Fruit fly (Drosophila melanogaster) whole organism, embryonic: ENCODE data around the gene CG7810.

ENCODE experiments used
- CG10209 ChIP-seq: fragments of 200-800 bp; sonication (Bioruptor generic); optimal IDR thresholded peaks from 3 replicates; lab custom pipeline; 2017; ENCODE audit warnings: missing biosample characterization, mild to moderate bottlenecking, missing genetic modification characterization, missing genetic modification reagents
- CG1024 ChIP-seq: fragments of 200-800 bp; sonication (Bioruptor generic); IDR thresholded peaks from 2 replicates; pipeline ENCODE4 v1.3.6; 2022; ENCODE audit warnings: missing biosample characterization, missing genetic modification characterization
- CG10959 ChIP-seq: fragments of 200-800 bp; sonication (Bioruptor generic); IDR thresholded peaks from 2 replicates; pipeline ENCODE4 v1.3.6; 2022; ENCODE audit warnings: missing biosample characterization, missing genetic modification characterization
- CG11093 ChIP-seq: fragments of 200-800 bp; sonication (Bioruptor generic); IDR thresholded peaks from 3 replicates; pipeline ENCODE4 v1.3.6; 2022; ENCODE audit warnings: missing biosample characterization, missing genetic modification characterization
- CG13624 ChIP-seq: fragments of 200-800 bp; sonication (Bioruptor generic); optimal IDR thresholded peaks from 2 replicates; lab custom pipeline; 2016; ENCODE audit warnings: missing biosample characterization, missing genetic modification characterization
- CG14050 ChIP-seq: fragments of 200-800 bp; sonication (Bioruptor generic); IDR thresholded peaks from 3 replicates; pipeline ENCODE4 v1.3.6; 2022; ENCODE audit warnings: missing biosample characterization, missing genetic modification characterization
- CG14667 ChIP-seq: fragments of 200-800 bp; sonication (Bioruptor generic); IDR thresholded peaks from 2 replicates; pipeline ENCODE4 v1.3.6; 2022; ENCODE audit warnings: missing biosample characterization, missing genetic modification characterization
- CG15073 ChIP-seq: fragments of 200-800 bp; sonication (Bioruptor generic); optimal IDR thresholded peaks from 2 replicates; lab custom pipeline; 2016; ENCODE audit warnings: missing biosample characterization, missing genetic modification characterization
- CG15514 ChIP-seq: fragments of 200-800 bp; sonication (Bioruptor generic); optimal IDR thresholded peaks from 3 replicates; lab custom pipeline; 2017; ENCODE audit warnings: missing biosample characterization, missing genetic modification characterization, mild to moderate bottlenecking, moderate library complexity, missing genetic modification reagents
- CG1603 ChIP-seq: fragments of 200-800 bp; sonication (Bioruptor generic); optimal IDR thresholded peaks from 2 replicates; lab custom pipeline; 2019; ENCODE audit warnings: missing biosample characterization, mild to moderate bottlenecking, missing genetic modification characterization, moderate library complexity
- CG17912 ChIP-seq: fragments of 200-800 bp; sonication (Bioruptor generic); optimal IDR thresholded peaks from 2 replicates; lab custom pipeline; 2018; ENCODE audit warnings: missing biosample characterization, mild to moderate bottlenecking, missing genetic modification characterization
- CG1792 ChIP-seq: fragments of 200-800 bp; sonication (Bioruptor generic); optimal IDR thresholded peaks from 2 replicates; lab custom pipeline; 2016; ENCODE audit warnings: missing biosample characterization, missing genetic modification characterization
- CG2120 ChIP-seq: fragments of 200-800 bp; sonication (Bioruptor generic); optimal IDR thresholded peaks from 3 replicates; lab custom pipeline; 2016; ENCODE audit warnings: missing biosample characterization, missing genetic modification characterization
- CG3407 ChIP-seq: fragments of 200-800 bp; sonication (Bioruptor generic); optimal IDR thresholded peaks from 2 replicates; lab custom pipeline; 2018; ENCODE audit warnings: missing biosample characterization, mild to moderate bottlenecking, missing genetic modification characterization
- CG34422 ChIP-seq: fragments of 200-800 bp; sonication (Bioruptor generic); IDR thresholded peaks from 3 replicates; pipeline ENCODE4 v1.3.6; 2022; ENCODE audit warnings: missing biosample characterization, missing genetic modification characterization
- CG3847 ChIP-seq: fragments of 200-800 bp; sonication (Bioruptor generic); IDR thresholded peaks from 2 replicates; pipeline ENCODE4 v1.3.6; 2022; ENCODE audit warnings: missing biosample characterization, missing genetic modification characterization
- CG6272 ChIP-seq: fragments of 200-800 bp; sonication (Bioruptor generic); IDR thresholded peaks from 2 replicates; pipeline ENCODE4 v1.3.6; 2022; ENCODE audit warnings: missing biosample characterization, missing genetic modification characterization
- CG7357 ChIP-seq: fragments of 200-800 bp; sonication (Bioruptor generic); IDR thresholded peaks from 3 replicates; pipeline ENCODE4 v1.3.6; 2022; ENCODE audit warnings: missing biosample characterization, missing genetic modification characterization
- CHES-1-like ChIP-seq: fragments of 200-800 bp; sonication (Bioruptor generic); optimal IDR thresholded peaks from 2 replicates; lab custom pipeline; 2016; ENCODE audit warnings: missing biosample characterization, missing genetic modification characterization
- Chrac-16 ChIP-seq: fragments of 200-800 bp; sonication (Bioruptor generic); optimal IDR thresholded peaks from 3 replicates; lab custom pipeline; 2016; ENCODE audit warnings: missing biosample characterization, missing genetic modification characterization
- Doc2 ChIP-seq: fragments of 200-800 bp; sonication (Bioruptor generic); IDR thresholded peaks from 2 replicates; pipeline ENCODE4 v1.3.6; 2022; ENCODE audit warnings: missing biosample characterization, missing genetic modification characterization
- Ets65A ChIP-seq: fragments of 200-800 bp; sonication (Bioruptor generic); peaks from one replicate; lab custom pipeline; 2016; ENCODE audit warnings: missing biosample characterization, missing genetic modification characterization
- Gsc ChIP-seq: fragments of 200-800 bp; sonication (Bioruptor generic); IDR thresholded peaks from 2 replicates; pipeline ENCODE4 v1.3.6; 2022; ENCODE audit warnings: missing biosample characterization, missing genetic modification characterization
- H15 ChIP-seq: fragments of 200-800 bp; sonication (Bioruptor generic); IDR thresholded peaks from 3 replicates; pipeline ENCODE4 v1.3.6; 2022; ENCODE audit warnings: missing biosample characterization, missing genetic modification characterization
- HmgD ChIP-seq: fragments of 200-800 bp; sonication (Bioruptor generic); optimal IDR thresholded peaks from 3 replicates; lab custom pipeline; 2016; ENCODE audit warnings: missing biosample characterization, missing genetic modification characterization
- Hr39 ChIP-seq: fragments of >200 bp; optimal IDR thresholded peaks from 2 replicates; lab custom pipeline; 2017
- Hsf ChIP-seq: fragments of 200-800 bp; sonication (Bioruptor generic); optimal IDR thresholded peaks from 3 replicates; lab custom pipeline; 2016; ENCODE audit warnings: missing biosample characterization, missing genetic modification characterization
- Mrtf ChIP-seq: fragments of 200-800 bp; sonication (Bioruptor generic); IDR thresholded peaks from 3 replicates; pipeline ENCODE4 v1.3.6; 2022; ENCODE audit warnings: missing biosample characterization, missing genetic modification characterization
- NC2α ChIP-seq: fragments of 200-800 bp; sonication (Bioruptor generic); optimal IDR thresholded peaks from 2 replicates; lab custom pipeline; 2016; ENCODE audit warnings: missing biosample characterization, missing genetic modification characterization
- NK7.1 ChIP-seq: fragments of 200-800 bp; sonication (Bioruptor generic); optimal IDR thresholded peaks from 3 replicates; lab custom pipeline; 2016; ENCODE audit warnings: missing biosample characterization, missing genetic modification characterization
- Ssrp ChIP-seq: fragments of 200-800 bp; sonication (Bioruptor generic); optimal IDR thresholded peaks from 2 replicates; lab custom pipeline; 2018; ENCODE audit warnings: missing biosample characterization, mild to moderate bottlenecking, missing genetic modification characterization, moderate library complexity
- ab ChIP-seq: fragments of 200-800 bp; sonication (Bioruptor generic); optimal IDR thresholded peaks from 2 replicates; lab custom pipeline; 2016; ENCODE audit warnings: missing biosample characterization, missing genetic modification characterization
- amos ChIP-seq: fragments of 200-800 bp; sonication (Bioruptor generic); IDR thresholded peaks from 2 replicates; pipeline ENCODE4 v1.3.6; 2022; ENCODE audit warnings: missing biosample characterization, missing genetic modification characterization; ENCODE audit not compliant: partially characterized antibody
- aop ChIP-seq: fragments of 200-800 bp; sonication (Bioruptor generic); IDR thresholded peaks from 2 replicates; pipeline ENCODE4 v1.3.6; 2022; ENCODE audit warnings: missing biosample characterization, missing genetic modification characterization
- ara ChIP-seq: fragments of 200-800 bp; sonication (Bioruptor generic); IDR thresholded peaks from 2 replicates; pipeline ENCODE4 v1.3.6; 2022; ENCODE audit warnings: missing biosample characterization, missing genetic modification characterization
- bsh ChIP-seq, 2 experiments: fragments of 200-800 bp; sonication (Bioruptor generic); optimal IDR thresholded peaks; 2 replicates each; lab custom pipeline; 2017 to 2018; ENCODE audit warnings: mild to moderate bottlenecking in 2 of 2, missing biosample characterization in 2 of 2, missing genetic modification characterization in 2 of 2, moderate library complexity in 1 of 2
- cas ChIP-seq: fragments of 200-800 bp; sonication (Bioruptor generic); IDR thresholded peaks from 2 replicates; pipeline ENCODE4 v1.3.6; 2022; ENCODE audit warnings: missing biosample characterization, missing genetic modification characterization
- crol ChIP-seq: fragments of 200-800 bp; sonication (Bioruptor generic); IDR thresholded peaks from 2 replicates; pipeline ENCODE4 v1.3.6; 2022; ENCODE audit warnings: missing biosample characterization, missing genetic modification characterization
- danr ChIP-seq: fragments of 200-800 bp; sonication (Bioruptor generic); IDR thresholded peaks from 2 replicates; pipeline ENCODE4 v1.3.6; 2022; ENCODE audit warnings: missing biosample characterization, missing genetic modification characterization
- dmrt11E ChIP-seq: fragments of 200-800 bp; sonication (Bioruptor generic); optimal IDR thresholded peaks from 3 replicates; lab custom pipeline; 2018; ENCODE audit warnings: missing biosample characterization, mild to moderate bottlenecking, missing genetic modification characterization, moderate library complexity
- fd102C ChIP-seq: fragments of 200-800 bp; sonication (Bioruptor generic); optimal IDR thresholded peaks from 2 replicates; lab custom pipeline; 2018; ENCODE audit warnings: missing biosample characterization, mild to moderate bottlenecking, missing genetic modification characterization, moderate library complexity
- fd96Cb ChIP-seq: fragments of 200-800 bp; sonication (Bioruptor generic); optimal IDR thresholded peaks from 2 replicates; lab custom pipeline; 2018; ENCODE audit warnings: missing biosample characterization, mild to moderate bottlenecking, missing genetic modification characterization, moderate library complexity
- grn ChIP-seq: fragments of 200-800 bp; sonication (Bioruptor generic); optimal IDR thresholded peaks from 3 replicates; lab custom pipeline; 2017; ENCODE audit warnings: missing biosample characterization, missing genetic modification characterization
- klu ChIP-seq: fragments of 200-800 bp; sonication (Bioruptor generic); IDR thresholded peaks from 2 replicates; pipeline ENCODE4 v1.3.6; 2022; ENCODE audit warnings: missing biosample characterization, missing genetic modification characterization
- mld ChIP-seq: fragments of 200-800 bp; sonication (Bioruptor generic); IDR thresholded peaks from 3 replicates; pipeline ENCODE4 v1.3.6; 2022; ENCODE audit warnings: missing biosample characterization, missing genetic modification characterization; ENCODE audit not compliant: partially characterized antibody
- nmo ChIP-seq: fragments of 200-800 bp; sonication (Bioruptor generic); optimal IDR thresholded peaks from 2 replicates; lab custom pipeline; 2018; ENCODE audit warnings: missing biosample characterization, mild to moderate bottlenecking, missing genetic modification characterization, moderate library complexity
- nom ChIP-seq: fragments of 200-800 bp; sonication (Bioruptor generic); optimal IDR thresholded peaks from 2 replicates; lab custom pipeline; 2017; ENCODE audit warnings: missing biosample characterization, missing genetic modification characterization, mild to moderate bottlenecking, moderate library complexity, missing genetic modification reagents
- pzg ChIP-seq: fragments of 200-800 bp; sonication (Bioruptor generic); optimal IDR thresholded peaks from 3 replicates; lab custom pipeline; 2018; ENCODE audit warnings: missing biosample characterization, mild to moderate bottlenecking, missing genetic modification characterization, moderate library complexity
- tgo ChIP-seq: fragments of 200-800 bp; sonication (Bioruptor generic); IDR thresholded peaks from 3 replicates; pipeline ENCODE4 v1.3.6; 2022; ENCODE audit warnings: missing biosample characterization, missing genetic modification characterization
- vnd ChIP-seq: fragments of 200-800 bp; sonication (Bioruptor generic); IDR thresholded peaks from 3 replicates; pipeline ENCODE4 v1.3.6; 2022; ENCODE audit warnings: missing biosample characterization, missing genetic modification characterization; ENCODE audit not compliant: partially characterized antibody
- zen ChIP-seq: fragments of 200-800 bp; sonication (Bioruptor generic); optimal IDR thresholded peaks from 3 replicates; lab custom pipeline; 2018; ENCODE audit warnings: missing biosample characterization, mild to moderate bottlenecking, missing genetic modification characterization, moderate library complexity

CG7810 gene

DNA sequence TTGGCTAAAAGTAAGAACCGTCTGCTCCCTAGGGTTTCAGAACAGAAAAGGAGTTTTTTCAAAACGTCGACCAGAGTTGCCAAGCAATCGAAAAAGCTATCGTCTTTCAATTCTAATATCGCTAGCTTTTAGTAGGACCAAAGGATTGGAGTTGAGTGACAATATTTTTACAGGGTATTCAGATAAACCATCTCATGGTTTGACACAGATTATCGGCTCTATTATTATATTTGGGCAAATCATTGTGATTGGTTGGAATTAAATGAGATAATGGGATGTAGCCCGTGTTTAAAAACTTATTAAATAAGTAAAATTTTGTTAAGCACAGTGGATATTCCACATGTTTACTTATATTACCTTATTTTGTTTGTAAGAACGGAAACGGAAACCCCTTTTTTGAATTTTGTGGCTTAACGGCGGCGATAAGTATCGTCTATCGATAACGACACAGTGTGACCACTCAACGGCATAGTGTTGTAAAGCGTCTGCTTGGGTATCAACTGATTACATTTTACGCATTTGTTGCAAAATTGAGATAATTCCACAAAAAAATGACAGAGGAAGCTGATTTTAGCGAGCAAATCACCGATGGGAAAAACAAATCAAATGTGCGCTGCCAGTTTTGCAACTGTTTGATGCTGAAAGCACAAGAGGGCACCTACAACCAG, 9.0 kb upstream of the CG7810 start, which contains the start of the genes mtsh and strat (continued):
- TF ChIP-seq NC2α (GFP tag; lab: Kevin White, UChicago) (no peak), CG3847 (GFP tag; lab: Robert Waterston, UW) (peak; percentile 60; the same call in 1 of the 2 replicates), CG1024 (GFP tag; lab: Robert Waterston, UW) (no peak), CG13624 (GFP tag; lab: Kevin White, UChicago) (peak; percentile 73), vnd (GFP tag; lab: Robert Waterston, UW) (peak; percentile 50; the same call in 2 of the 3 replicates), Chrac-16 (GFP tag; lab: Kevin White, UChicago) (no peak), Gsc (GFP tag; lab: Robert Waterston, UW) (no peak), klu (no peak), cas (no peak), ara (GFP tag; lab: Robert Waterston, UW) (0 out of 2 replicates have a peak, but pooled peaks have one; percentile 42), CG11093 (GFP tag; lab: Robert Waterston, UW) (no peak), CHES-1-like (GFP tag; lab: Kevin White, UChicago) (peak; percentile 55), CG10209 (GFP tag; lab: Kevin White, UChicago) (peak; percentile 21), CG14050 (no peak; the same call in 2 of the 3 replicates), nmo (GFP tag; lab: Kevin White, UChicago) (peak; percentile 62), danr (GFP tag; lab: Robert Waterston, UW) (no peak), CG34422 (GFP tag; lab: Robert Waterston, UW) (no peak; the same call in 2 of the 3 replicates), Mrtf (GFP tag; lab: Robert Waterston, UW) (no peak), pzg (GFP tag; lab: Kevin White, UChicago) (peak; percentile 84), fd102C (GFP tag; lab: Kevin White, UChicago) (peak; percentile 19), Ets65A (GFP tag; lab: Kevin White, UChicago) (peak; percentile 94), tgo (peak; percentile 41; the same call in 2 of the 3 replicates), CG6272 (peak; percentile 33; the same call in 1 of the 2 replicates), bsh (GFP tag; optimal IDR thresholded peaks at IDR 0.05; lab: Kevin White, UChicago) (peak in 1 of 2 experiments; percentile 39), CG3407 (GFP tag; lab: Kevin White, UChicago) (peak; percentile 14), ab (no peak), NK7.1 (no peak), nom (GFP tag; lab: Kevin White, UChicago) (peak; percentile 45), Doc2 (GFP tag; lab: Robert Waterston, UW) (no peak), CG2120 (GFP tag; lab: Kevin White, UChicago) (peak; percentile 59), CG15073 (GFP tag; lab: Kevin White, UChicago) (no peak), crol (GFP tag; lab: Robert Waterston, UW) (no peak), Ssrp (tag; lab: Kevin White, UChicago) (peak; percentile 28), CG7357 (GFP tag; lab: Robert Waterston, UW) (no peak), CG1792 (peak; percentile 51), H15 (GFP tag; lab: Robert Waterston, UW) (no peak), HmgD (GFP tag; lab: Kevin White, UChicago) (no peak), CG10959 (GFP tag; lab: Robert Waterston, UW) (no peak), Hr39 (lab: Kevin White, UChicago) (no peak), mld (GFP tag; lab: Robert Waterston, UW) (no peak), CG15514 (peak; percentile 83), grn (GFP tag; lab: Kevin White, UChicago) (peak; percentile 38), fd96Cb (tag; lab: Kevin White, UChicago) (no peak), CG1603 (tag; lab: Kevin White, UChicago) (peak; percentile 74), aop (GFP tag; lab: Robert Waterston, UW) (no peak), CG14667 (GFP tag; lab: Robert Waterston, UW) (no peak), CG17912 (GFP tag; lab: Kevin White, UChicago) (no peak), Hsf (GFP tag; lab: Kevin White, UChicago) (peak; percentile 49), amos (GFP tag; lab: Robert Waterston, UW) (no peak; the same call in 1 of the 2 replicates), zen (tag; lab: Kevin White, UChicago) (peak; percentile 79), dmrt11E (tag; lab: Kevin White, UChicago) (peak; percentile 19)
